Worm (Caenorhabditis elegans) whole organism, young adult: ENCODE measurements around the gene srxa-2.

ENCODE experiments used
- B0019.2 ChIP-seq: fragments of 200-800 bp; sonication (Bioruptor generic); conservative IDR thresholded peaks from 2 replicates; pipeline ENCODE4 v1.3.6; 2022; ENCODE audit warnings: missing genetic modification reagents, missing genetic modification characterization, missing compliant biosample characterization
- B0035.1 ChIP-seq: sonication (generic microtip); optimal IDR thresholded peaks from 2 replicates; lab custom pipeline; 2016; ENCODE audit warnings: missing genetic modification characterization, mild to moderate bottlenecking, missing compliant biosample characterization, missing genotype, missing genetic modification reagents
- C17E4.6 ChIP-seq: fragments of 200-800 bp; sonication (Bioruptor generic); IDR thresholded peaks from 2 replicates; pipeline ENCODE4 v1.3.6; 2022; ENCODE audit warnings: missing genetic modification reagents, missing genetic modification characterization, missing compliant biosample characterization
- F10E7.11 ChIP-seq: sonication (generic microtip); optimal IDR thresholded peaks from 2 replicates; lab custom pipeline; 2017; ENCODE audit warnings: mild to moderate bottlenecking, missing genetic modification characterization, moderate library complexity, missing compliant biosample characterization
- F23B12.7 ChIP-seq: sonication (generic microtip); optimal IDR thresholded peaks from 2 replicates; lab custom pipeline; 2017; ENCODE audit warnings: missing genetic modification characterization, mild to moderate bottlenecking, missing compliant biosample characterization, antibody characterized with exemption, moderate library complexity; ENCODE audit not compliant: insufficient read depth
- F39B2.1 ChIP-seq: fragments of 200-800 bp; sonication (Bioruptor generic); IDR thresholded peaks from 2 replicates; pipeline ENCODE4 v1.3.6; 2022; ENCODE audit warnings: missing genetic modification reagents, missing genetic modification characterization, missing compliant biosample characterization
- F55B11.4 ChIP-seq: sonication (generic microtip); optimal IDR thresholded peaks from 2 replicates; lab custom pipeline; 2016; ENCODE audit warnings: missing compliant biosample characterization, missing genetic modification characterization, borderline replicate concordance; ENCODE audit not compliant: insufficient read depth
- F57A8.1 ChIP-seq: fragments of 200-800 bp; sonication (Bioruptor generic); optimal IDR thresholded peaks from 2 replicates; lab custom pipeline; 2018; ENCODE audit warnings: mild to moderate bottlenecking, missing genetic modification characterization, moderate library complexity, missing compliant biosample characterization
- T07F8.4 ChIP-seq: sonication (generic microtip); optimal IDR thresholded peaks from 2 replicates; lab custom pipeline; 2016; ENCODE audit warnings: mild to moderate bottlenecking, missing genetic modification characterization, moderate library complexity, missing compliant biosample characterization
- Y53F4B.3 ChIP-seq: fragments of 200-800 bp; sonication (Bioruptor generic); IDR thresholded peaks from 2 replicates; pipeline ENCODE4 v1.3.6; 2022; ENCODE audit warnings: missing genetic modification reagents, missing genetic modification characterization, missing compliant biosample characterization
- Y67H2A.10 ChIP-seq: fragments of 200-800 bp; sonication (Bioruptor generic); conservative IDR thresholded peaks from 2 replicates; pipeline ENCODE4 v1.3.6; 2022; ENCODE audit warnings: missing genetic modification reagents, missing genetic modification characterization, missing compliant biosample characterization
- Y95B8A.8 ChIP-seq: fragments of 200-800 bp; sonication (Bioruptor generic); IDR thresholded peaks from 2 replicates; pipeline ENCODE4 v1.3.6; 2022; ENCODE audit warnings: missing genetic modification reagents, missing genetic modification characterization, missing compliant biosample characterization
- atf-7 ChIP-seq: sonication (generic microtip); optimal IDR thresholded peaks from 2 replicates; lab custom pipeline; 2017; ENCODE audit warnings: mild to moderate bottlenecking, missing genetic modification characterization, missing compliant biosample characterization
- ccch-3 ChIP-seq: fragments of 200-800 bp; sonication (Bioruptor generic); optimal IDR thresholded peaks from 2 replicates; lab custom pipeline; 2018; ENCODE audit warnings: mild to moderate bottlenecking, missing genetic modification characterization, missing compliant biosample characterization
- cebp-1 ChIP-seq, 2 experiments: fragments of 200-800 bp in 1 of 2; sonication (Bioruptor generic) in 1 of 2; sonication (generic microtip) in 1 of 2; IDR thresholded peaks in 1 of 2; optimal IDR thresholded peaks in 1 of 2; 2 replicates each; pipeline versions ENCODE4 v1.3.6 to Lab custom; 2017 to 2022; ENCODE audit warnings: missing compliant biosample characterization in 2 of 2, missing genetic modification characterization in 2 of 2, mild to moderate bottlenecking in 1 of 2, missing genetic modification reagents in 1 of 2, moderate library complexity in 1 of 2
- cebp-2 ChIP-seq: fragments of 200-800 bp; sonication (Bioruptor generic); IDR thresholded peaks from 2 replicates; pipeline ENCODE4 v1.3.6; 2022; ENCODE audit warnings: missing genetic modification characterization, missing compliant biosample characterization
- ceh-40 ChIP-seq: fragments of 200-800 bp; sonication (Bioruptor generic); IDR thresholded peaks from 2 replicates; pipeline ENCODE4 v1.3.6; 2022; ENCODE audit warnings: missing genetic modification characterization, missing compliant biosample characterization
- ceh-79 ChIP-seq: sonication (generic microtip); optimal IDR thresholded peaks from 2 replicates; lab custom pipeline; 2017; ENCODE audit warnings: mild to moderate bottlenecking, missing genetic modification characterization, missing compliant biosample characterization
- ceh-91 ChIP-seq: fragments of 200-800 bp; sonication (Bioruptor generic); IDR thresholded peaks from 2 replicates; pipeline ENCODE4 v1.3.6; 2022; ENCODE audit warnings: missing genetic modification reagents, missing genetic modification characterization, missing compliant biosample characterization
- chd-7 ChIP-seq: sonication (generic microtip); optimal IDR thresholded peaks from 2 replicates; lab custom pipeline; 2016; ENCODE audit warnings: mild to moderate bottlenecking, missing genetic modification characterization, moderate library complexity, missing compliant biosample characterization
- dox-1 ChIP-seq: fragments of 200-800 bp; sonication (Bioruptor generic); IDR thresholded peaks from 2 replicates; pipeline ENCODE4 v1.3.6; 2022; ENCODE audit warnings: missing genetic modification reagents, missing genetic modification characterization, missing compliant biosample characterization
- dpl-1 ChIP-seq: fragments of 150-350 bp; optimal IDR thresholded peaks from 2 replicates; lab custom pipeline; 2014; ENCODE audit warnings: missing biosample characterization, missing genetic modification reagents, missing genetic modification characterization
- egl-18 ChIP-seq: fragments of 200-800 bp; sonication (Bioruptor generic); IDR thresholded peaks from 2 replicates; pipeline ENCODE4 v1.3.6; 2022; ENCODE audit warnings: missing genetic modification reagents, missing genetic modification characterization, missing compliant biosample characterization
- ekl-4 ChIP-seq: fragments of 200-800 bp; sonication (Bioruptor generic); IDR thresholded peaks from 2 replicates; pipeline ENCODE4 v1.3.6; 2022; ENCODE audit warnings: missing genetic modification reagents, missing genetic modification characterization, missing compliant biosample characterization
- ets-4 ChIP-seq: fragments of 200-800 bp; sonication (Bioruptor generic); optimal IDR thresholded peaks from 2 replicates; lab custom pipeline; 2018; ENCODE audit warnings: mild to moderate bottlenecking, missing genetic modification characterization, missing compliant biosample characterization
- gei-17 ChIP-seq: fragments of 200-800 bp; sonication (Bioruptor generic); optimal IDR thresholded peaks from 2 replicates; lab custom pipeline; 2018; ENCODE audit warnings: mild to moderate bottlenecking, missing genetic modification characterization, missing compliant biosample characterization
- hmg-1.2 ChIP-seq: fragments of 200-800 bp; sonication (Bioruptor generic); IDR thresholded peaks from 2 replicates; pipeline ENCODE4 v1.3.6; 2022; ENCODE audit warnings: missing genetic modification reagents, missing genetic modification characterization, missing compliant biosample characterization
- hrde-1 ChIP-seq: sonication (generic microtip); optimal IDR thresholded peaks from 2 replicates; lab custom pipeline; 2016; ENCODE audit warnings: missing genetic modification characterization, mild to moderate bottlenecking, missing compliant biosample characterization, moderate library complexity, missing genotype, missing genetic modification reagents, borderline replicate concordance
- let-607 ChIP-seq, 2 experiments: fragments of 200-800 bp in 1 of 2; sonication (Bioruptor generic) in 1 of 2; sonication (generic microtip) in 1 of 2; optimal IDR thresholded peaks; 2 replicates each; lab custom pipeline; 2016 to 2018; ENCODE audit warnings: mild to moderate bottlenecking in 2 of 2, missing compliant biosample characterization in 2 of 2, missing genetic modification characterization in 2 of 2, moderate library complexity in 2 of 2, missing genotype in 1 of 2
- lin-54 ChIP-seq: fragments of 200-800 bp; sonication (Bioruptor generic); optimal IDR thresholded peaks from 2 replicates; lab custom pipeline; 2018; ENCODE audit warnings: mild to moderate bottlenecking, missing genetic modification characterization, missing compliant biosample characterization
- lsl-1 ChIP-seq: fragments of 200-800 bp; sonication (Bioruptor generic); optimal IDR thresholded peaks from 2 replicates; lab custom pipeline; 2018; ENCODE audit warnings: mild to moderate bottlenecking, missing genetic modification characterization, moderate library complexity, missing compliant biosample characterization
- madf-3 ChIP-seq: fragments of 200-800 bp; sonication (Bioruptor generic); IDR thresholded peaks from 2 replicates; pipeline ENCODE4 v1.3.6; 2022; ENCODE audit warnings: missing genetic modification reagents, missing genetic modification characterization, missing compliant biosample characterization
- madf-6 ChIP-seq: fragments of 200-800 bp; sonication (Bioruptor generic); IDR thresholded peaks from 2 replicates; pipeline ENCODE4 v1.3.6; 2022; ENCODE audit warnings: missing genetic modification reagents, missing genetic modification characterization, missing compliant biosample characterization
- mes-4 ChIP-seq: sonication (generic microtip); optimal IDR thresholded peaks from 2 replicates; lab custom pipeline; 2016; ENCODE audit warnings: missing genotype, missing genetic modification characterization, missing compliant biosample characterization
- nhr-120 ChIP-seq: fragments of 200-800 bp; sonication (Bioruptor generic); IDR thresholded peaks from 2 replicates; pipeline ENCODE4 v1.3.6; 2022; ENCODE audit warnings: missing genetic modification characterization, missing compliant biosample characterization
- nhr-90 ChIP-seq: sonication (generic microtip); optimal IDR thresholded peaks from 2 replicates; lab custom pipeline; 2016; ENCODE audit warnings: missing genotype, mild to moderate bottlenecking, missing genetic modification characterization, missing compliant biosample characterization
- pbrm-1 ChIP-seq: fragments of 200-800 bp; sonication (Bioruptor generic); IDR thresholded peaks from 2 replicates; pipeline ENCODE4 v1.3.6; 2022; ENCODE audit warnings: missing genetic modification reagents, missing genetic modification characterization, missing compliant biosample characterization
- rcor-1 ChIP-seq: fragments of 200-800 bp; sonication (Bioruptor generic); IDR thresholded peaks from 2 replicates; pipeline ENCODE4 v1.3.6; 2022; ENCODE audit warnings: missing genetic modification reagents, missing genetic modification characterization, missing compliant biosample characterization
- rpc-1 ChIP-seq, 2 experiments: fragments of 150-350 bp in 1 of 2; sonication (generic microtip) in 1 of 2; optimal IDR thresholded peaks; 2 replicates each; lab custom pipeline; 2014 to 2018; ENCODE audit warnings: missing biosample characterization in 1 of 2, missing genetic modification characterization in 1 of 2, missing genetic modification reagents in 1 of 2, missing genotype in 1 of 2
- snpc-1.1 ChIP-seq: sonication (generic microtip); optimal IDR thresholded peaks from 2 replicates; lab custom pipeline; 2017; ENCODE audit warnings: missing genetic modification characterization, mild to moderate bottlenecking, missing compliant biosample characterization, antibody characterized with exemption, moderate library complexity, missing genotype, missing genetic modification reagents; ENCODE audit not compliant: insufficient read depth
- somi-1 ChIP-seq: fragments of 200-800 bp; sonication (Bioruptor generic); optimal IDR thresholded peaks from 2 replicates; lab custom pipeline; 2018; ENCODE audit warnings: mild to moderate bottlenecking, missing genetic modification characterization, missing compliant biosample characterization
- tbp1 ChIP-seq: fragments of 200-800 bp; sonication (Bioruptor generic); optimal IDR thresholded peaks from 2 replicates; lab custom pipeline; 2018; ENCODE audit warnings: mild to moderate bottlenecking, missing genetic modification characterization, missing compliant biosample characterization
- xnd-1 ChIP-seq: sonication (generic microtip); optimal IDR thresholded peaks from 2 replicates; lab custom pipeline; 2016; ENCODE audit warnings: missing genotype, missing genetic modification reagents, missing genetic modification characterization, missing compliant biosample characterization
- zfh-2 ChIP-seq: fragments of 200-800 bp; sonication (Bioruptor generic); conservative IDR thresholded peaks from 2 replicates; pipeline ENCODE4 v1.3.6; 2022; ENCODE audit warnings: missing genetic modification reagents, missing genetic modification characterization, missing compliant biosample characterization
- ztf-18 ChIP-seq: sonication (generic microtip); optimal IDR thresholded peaks from 2 replicates; lab custom pipeline; 2016; ENCODE audit warnings: missing genotype, mild to moderate bottlenecking, missing genetic modification characterization, missing compliant biosample characterization
- ztf-26 ChIP-seq: sonication (generic microtip); optimal IDR thresholded peaks from 2 replicates; lab custom pipeline; 2017; ENCODE audit warnings: missing genetic modification characterization, missing compliant biosample characterization
- ztf-3 ChIP-seq: fragments of 200-800 bp; sonication (Bioruptor generic); optimal IDR thresholded peaks from 2 replicates; lab custom pipeline; 2018; ENCODE audit warnings: mild to moderate bottlenecking, missing genetic modification characterization, missing compliant biosample characterization

srxa-2 gene

ce11 chrIV:9440880-9441336 lies 17.7 kb downstream of the srxa-2 start, which contains the start of gene idh-1 (continued):
- TF ChIP-seq dox-1 (GFP tag; lab: Robert Waterston, UW) (peak; percentile 64; the same call in 1 of the 2 replicates), hmg-1.2 (GFP tag; lab: Robert Waterston, UW) (peak; percentile 58), ets-4 (GFP tag; lab: Kevin White, UChicago) (no peak), ztf-18 (tag; lab: Kevin White, UChicago) (no peak), hrde-1 (tag; lab: Kevin White, UChicago) (no peak), ccch-3 (GFP tag; lab: Kevin White, UChicago) (no peak), F10E7.11 (tag; lab: Kevin White, UChicago) (no peak), ceh-91 (GFP tag; lab: Robert Waterston, UW) (peak; percentile 85), Y53F4B.3 (GFP tag; lab: Robert Waterston, UW) (no peak), snpc-1.1 (peak; percentile 68), zfh-2 (peak; percentile 62; the same call in 1 of the 2 replicates), mes-4 (tag; lab: Kevin White, UChicago) (no peak), cebp-1 (GFP tag; IDR thresholded peaks at IDR 0.05; lab: Robert Waterston, UW) (no peak), cebp-1 (tag; optimal IDR thresholded peaks at IDR 0.05; lab: Kevin White, UChicago) (peak; percentile 36), ceh-40 (GFP tag; lab: Robert Waterston, UW) (no peak), F57A8.1 (GFP tag; lab: Kevin White, UChicago) (no peak), lin-54 (GFP tag; lab: Kevin White, UChicago) (peak; percentile 89), F39B2.1 (GFP tag; lab: Robert Waterston, UW) (no peak), atf-7 (tag; lab: Kevin White, UChicago) (no peak), gei-17 (GFP tag; lab: Kevin White, UChicago) (no peak), dpl-1 (peak; percentile 88), ceh-79 (tag; lab: Kevin White, UChicago) (no peak), nhr-120 (GFP tag; lab: Robert Waterston, UW) (no peak), somi-1 (GFP tag; lab: Kevin White, UChicago) (peak; percentile 58), C17E4.6 (GFP tag; lab: Robert Waterston, UW) (no peak), ekl-4 (GFP tag; lab: Robert Waterston, UW) (no peak), rcor-1 (GFP tag; lab: Robert Waterston, UW) (0 out of 2 replicates have a peak, but pooled peaks have one; percentile 19), egl-18 (GFP tag; lab: Robert Waterston, UW) (no peak), B0019.2 (GFP tag; lab: Robert Waterston, UW) (peak; percentile 66; the same call in 1 of the 2 replicates), lsl-1 (GFP tag; lab: Kevin White, UChicago) (peak; percentile 74), Y95B8A.8 (GFP tag; lab: Robert Waterston, UW) (peak; percentile 36; the same call in 1 of the 2 replicates), T07F8.4 (tag; lab: Kevin White, UChicago) (no peak), ztf-3 (GFP tag; lab: Kevin White, UChicago) (no peak), chd-7 (tag; lab: Kevin White, UChicago) (no peak), madf-6 (peak; percentile 92), F55B11.4 (no peak), pbrm-1 (GFP tag; lab: Robert Waterston, UW) (peak; percentile 72), B0035.1 (tag; lab: Kevin White, UChicago) (no peak), cebp-2 (GFP tag; lab: Robert Waterston, UW) (no peak), Y67H2A.10 (no peak; the same call in 1 of the 2 replicates), nhr-90 (tag; lab: Kevin White, UChicago) (no peak), madf-3 (GFP tag; lab: Robert Waterston, UW) (0 out of 2 replicates have a peak, but pooled peaks have one; percentile 55), tbp1 (GFP tag; lab: Kevin White, UChicago) (peak; percentile 53), F23B12.7 (tag; lab: Kevin White, UChicago) (peak; percentile 9), rpc-1 (optimal IDR thresholded peaks at IDR 0.05; lab: Kevin White, UChicago) (no peak), rpc-1 (tag; optimal IDR thresholded peaks at IDR 0.05; lab: Kevin White, UChicago) (no peak), xnd-1 (tag; lab: Kevin White, UChicago) (peak; percentile 77), ztf-26 (tag; lab: Kevin White, UChicago) (no peak), let-607 (tag; optimal IDR thresholded peaks at IDR 0.05; lab: Kevin White, UChicago) (no peak)
